Fruit fly (Drosophila melanogaster): ENCODE data around the gene aurA.

aurA gene

dm6 chr3R:12010202-12010824, 47.4 kb downstream of the aurA start, which contains the start of the genes KLHL18 and GCC185 (continued):
- TF ChIP-seq CG1603 (tag; optimal IDR thresholded peaks at IDR 0.05) (no peak), CG11723 (GFP tag; optimal IDR thresholded peaks at IDR 0.05) (no peak), CG4854 (GFP tag; optimal IDR thresholded peaks at IDR 0.05) (peak; percentile 50), luna (GFP tag; optimal IDR thresholded peaks at IDR 0.05) (no peak), Antp (GFP tag; optimal IDR thresholded peaks at IDR 0.05) (peak; percentile 28), az2 (GFP tag; optimal IDR thresholded peaks at IDR 0.05) (peak; percentile 78), CG12299 (tag; optimal IDR thresholded peaks at IDR 0.05) (peak; percentile 16), CG7357 (GFP tag; IDR thresholded peaks at IDR 0.05) (0 out of 3 replicates have a peak, but pooled peaks have one; percentile 17), inv (GFP tag; IDR thresholded peaks at IDR 0.05; ENCODE audit: partially characterized antibody) (peak; percentile 79), bbx (GFP tag; IDR thresholded peaks at IDR 0.05; ENCODE audit: partially characterized antibody) (peak; percentile 62), sd (tag; optimal IDR thresholded peaks at IDR 0.05) (no peak), peb (GFP tag; IDR thresholded peaks at IDR 0.05) (peak; percentile 42; the same call in 1 of the 2 replicates), CG14441 (GFP tag; IDR thresholded peaks at IDR 0.05) (peak; percentile 69), Hsf (GFP tag; optimal IDR thresholded peaks at IDR 0.05) (peak; percentile 74), pb (GFP tag; optimal IDR thresholded peaks at IDR 0.05) (no peak), Max (GFP tag; optimal IDR thresholded peaks at IDR 0.05) (peak; percentile 78), hkb (optimal IDR thresholded peaks at IDR 0.05) (peak; percentile 65), hkb (GFP tag; IDR thresholded peaks at IDR 0.05) (0 out of 2 replicates have a peak, but pooled peaks have one; percentile 41), CG8089 (GFP tag; optimal IDR thresholded peaks at IDR 0.05) (peak; percentile 23), Drgx (GFP tag; IDR thresholded peaks at IDR 0.05) (peak; percentile 30; the same call in 1 of the 2 replicates), lbe (GFP tag; optimal IDR thresholded peaks at IDR 0.05) (no peak), bcd (GFP tag; optimal IDR thresholded peaks at IDR 0.05) (peak; percentile 83), CG14965 (GFP tag; optimal IDR thresholded peaks at IDR 0.05; ENCODE audit: borderline replicate concordance) (no peak), Bdp1 (GFP tag; optimal IDR thresholded peaks at IDR 0.05) (peak; percentile 26), Aef1 (GFP tag; IDR thresholded peaks at IDR 0.05) (peak; percentile 82), CG17568 (GFP tag; optimal IDR thresholded peaks at IDR 0.05) (no peak), her (GFP tag; optimal IDR thresholded peaks at IDR 0.05) (no peak), CG13424 (tag; optimal IDR thresholded peaks at IDR 0.05) (peak; percentile 73), exex (tag; optimal IDR thresholded peaks at IDR 0.05) (no peak), chn (GFP tag; optimal IDR thresholded peaks at IDR 0.05) (peak; percentile 58), CG11085 (GFP tag; IDR thresholded peaks at IDR 0.05) (peak; percentile 68), CG7928 (GFP tag; optimal IDR thresholded peaks at IDR 0.05) (peak; percentile 22), CG4617 (GFP tag; optimal IDR thresholded peaks at IDR 0.05; ENCODE audit: borderline replicate concordance) (peak; percentile 80), repo (GFP tag; optimal IDR thresholded peaks at IDR 0.05) (no peak), CG11398 (GFP tag; optimal IDR thresholded peaks at IDR 0.05) (no peak), Neu2 (GFP tag; optimal IDR thresholded peaks at IDR 0.05; ENCODE audit: borderline replicate concordance) (no peak), NFAT (GFP tag; IDR thresholded peaks at IDR 0.05) (0 out of 2 replicates have a peak, but pooled peaks have one; percentile 37), NK7.1 (GFP tag; optimal IDR thresholded peaks at IDR 0.05) (no peak), amos (GFP tag; IDR thresholded peaks at IDR 0.05; ENCODE audit: partially characterized antibody) (peak; percentile 78), Sry-δ (GFP tag; optimal IDR thresholded peaks at IDR 0.05) (peak; percentile 92), sna (GFP tag; IDR thresholded peaks at IDR 0.05; ENCODE audit: partially characterized antibody) (peak; percentile 69; the same call in 1 of the 2 replicates), lov (optimal IDR thresholded peaks at IDR 0.05) (no peak), lov (GFP tag; IDR thresholded peaks at IDR 0.05) (no peak), CG7556 (GFP tag; optimal IDR thresholded peaks at IDR 0.05) (no peak), CrebB (tag; optimal IDR thresholded peaks at IDR 0.05) (no peak), CG17802 (tag; optimal IDR thresholded peaks at IDR 0.05) (peak; percentile 27), Pdp1 (GFP tag; optimal IDR thresholded peaks at IDR 0.05) (peak in 1 of 2 experiments; percentile 77), hth (optimal IDR thresholded peaks at IDR 0.05) (no peak), Oaz (GFP tag; IDR thresholded peaks at IDR 0.05) (peak; percentile 38; the same call in 1 of the 2 replicates), CG9797 (GFP tag; optimal IDR thresholded peaks at IDR 0.05) (peak; percentile 40)
